Fruit fly (Drosophila melanogaster): Measurements from ENCODE around the gene Npc2f.

Npc2f gene

DNA sequence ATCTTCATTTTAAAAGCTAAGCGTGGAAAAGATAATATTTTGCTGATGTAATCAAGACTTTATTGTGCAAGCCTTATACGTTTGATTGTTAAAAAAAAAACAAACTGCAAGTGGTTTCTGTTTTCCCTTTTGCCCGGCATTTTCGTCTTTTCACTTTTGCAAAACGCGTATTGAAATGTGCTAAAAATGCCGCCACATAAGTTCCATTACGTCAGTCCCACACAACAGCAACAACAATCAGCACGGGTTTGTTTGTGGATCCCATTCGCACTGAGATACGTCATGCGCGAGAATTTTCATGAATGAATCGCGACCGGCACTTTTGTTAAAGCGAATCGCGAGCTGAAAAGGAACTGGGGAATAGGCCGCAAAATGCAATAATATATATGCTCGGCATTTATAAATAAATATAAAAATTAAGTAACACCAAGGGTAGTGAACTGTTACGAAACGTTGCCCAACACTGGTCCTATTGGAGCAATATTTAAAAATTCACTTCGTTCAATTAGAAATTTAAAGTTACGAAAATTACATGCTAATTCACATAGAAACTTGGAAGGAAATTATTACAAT, 31.6 kb upstream of the Npc2f start:
- TF ChIP-seq Rel (GFP tag; optimal IDR thresholded peaks at IDR 0.05) = no peak
- TF ChIP-seq Rel (tag; optimal IDR thresholded peaks at IDR 0.05) = peak; percentile 33
- TF ChIP-seq Abd-B (GFP tag; optimal IDR thresholded peaks at IDR 0.05) = no peak
- TF ChIP-seq Mio (GFP tag; optimal IDR thresholded peaks at IDR 0.05) = no peak
- no peak for TF ChIP-seq tai (GFP tag; optimal IDR thresholded peaks at IDR 0.05)
- TF ChIP-seq brk (GFP tag; optimal IDR thresholded peaks at IDR 0.05) = peak; percentile 86
- TF ChIP-seq Dfd (GFP tag; optimal IDR thresholded peaks at IDR 0.05) = no peak
- TF ChIP-seq GATAd (GFP tag; optimal IDR thresholded peaks at IDR 0.05) = no peak
- peak; percentile 72 for TF ChIP-seq Hnf4 (GFP tag; optimal IDR thresholded peaks at IDR 0.05)
- peak; percentile 47 for TF ChIP-seq woc (GFP tag; optimal IDR thresholded peaks at IDR 0.05)
- no peak for TF ChIP-seq pan (optimal IDR thresholded peaks at IDR 0.05)
- no peak for TF ChIP-seq Hr78 (GFP tag; optimal IDR thresholded peaks at IDR 0.05)
- no peak for TF ChIP-seq dmrt93B (GFP tag; optimal IDR thresholded peaks at IDR 0.05)
- peak; percentile 74 for TF ChIP-seq Jra (GFP tag; optimal IDR thresholded peaks at IDR 0.05)
- peak; percentile 84 for TF ChIP-seq h (GFP tag; optimal IDR thresholded peaks at IDR 0.05)
- peak; percentile 75 for TF ChIP-seq rgr (GFP tag; optimal IDR thresholded peaks at IDR 0.05)
- TF ChIP-seq Myc (optimal IDR thresholded peaks at IDR 0.05) = no peak
- TF ChIP-seq fru (GFP tag; optimal IDR thresholded peaks at IDR 0.05) = peak; percentile 73
- TF ChIP-seq br (GFP tag; optimal IDR thresholded peaks at IDR 0.05) = peak; percentile 78
- TF ChIP-seq Hr83 (GFP tag; optimal IDR thresholded peaks at IDR 0.05; ENCODE audit: poor library complexity, severe bottlenecking) = peak; percentile 39
- peak; percentile 9 for TF ChIP-seq dsf (GFP tag; optimal IDR thresholded peaks at IDR 0.05; ENCODE audit: borderline replicate concordance)
- TF ChIP-seq jim (GFP tag; optimal IDR thresholded peaks at IDR 0.05) = no peak
- TF ChIP-seq usp (GFP tag; optimal IDR thresholded peaks at IDR 0.05) = no peak
- TF ChIP-seq CrebA (GFP tag; optimal IDR thresholded peaks at IDR 0.05; ENCODE audit: borderline replicate concordance) = no peak
- no peak for TF ChIP-seq N (GFP tag; optimal IDR thresholded peaks at IDR 0.05)
- TF ChIP-seq sv (GFP tag; optimal IDR thresholded peaks at IDR 0.05) = peak; percentile 43
- peak; percentile 44 for TF ChIP-seq HLH106 (tag; optimal IDR thresholded peaks at IDR 0.05)
- peak; percentile 24 for TF ChIP-seq CG32264 (GFP tag; optimal IDR thresholded peaks at IDR 0.05)
- peak; percentile 7 to 77 for TF ChIP-seq foxo (GFP tag; optimal IDR thresholded peaks at IDR 0.05)
- no peak for TF ChIP-seq Vsx2 (GFP tag; optimal IDR thresholded peaks at IDR 0.05; ENCODE audit: partially characterized antibody)
- peak; percentile 71 for TF ChIP-seq OdsH (GFP tag; optimal IDR thresholded peaks at IDR 0.05)
- no peak for TF ChIP-seq psq (GFP tag; optimal IDR thresholded peaks at IDR 0.05)
- TF ChIP-seq ey (GFP tag; optimal IDR thresholded peaks at IDR 0.05) = peak; percentile 59
- peak; percentile 37 for TF ChIP-seq Sp1 (GFP tag; optimal IDR thresholded peaks at IDR 0.05)
- TF ChIP-seq sage (GFP tag; optimal IDR thresholded peaks at IDR 0.05) = peak; percentile 49

DNA sequence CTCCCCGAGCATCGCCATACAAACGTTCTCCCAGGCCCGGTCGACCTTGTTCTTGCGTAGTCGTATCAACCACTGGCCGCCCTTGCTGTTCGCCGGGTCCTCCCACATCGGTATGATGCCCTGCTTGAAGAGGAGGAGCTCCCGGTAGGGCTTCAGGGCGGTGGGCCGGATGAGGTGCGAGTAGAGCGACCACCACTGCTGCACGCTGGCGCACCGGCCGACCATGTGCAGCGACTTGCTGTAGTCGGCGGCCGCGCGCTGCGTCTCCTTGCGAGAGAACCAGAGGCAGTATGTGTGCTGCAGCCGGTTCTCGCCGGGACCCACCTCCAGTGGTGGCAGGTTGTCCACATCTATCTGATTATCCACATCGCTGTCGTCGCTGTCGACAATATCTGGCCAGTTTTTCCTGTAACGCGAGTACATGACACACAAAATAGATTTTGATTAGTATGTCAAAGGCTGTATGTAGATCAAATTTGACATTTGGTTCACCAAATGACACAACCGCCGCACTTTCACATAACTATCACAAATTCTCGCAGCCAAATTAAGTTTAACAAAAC, 30.7 kb upstream of the Npc2f start, which contains the start of gene CG10694:
CG10694 (plus strand) TSS at position 513 of the 563 bp plus-strand sequence.
- TF ChIP-seq ey (GFP tag; optimal IDR thresholded peaks at IDR 0.05) = no peak
- no peak for TF ChIP-seq jim (GFP tag; optimal IDR thresholded peaks at IDR 0.05)
- no peak for TF ChIP-seq Dif (GFP tag; optimal IDR thresholded peaks at IDR 0.05; ENCODE audit: partially characterized antibody)
- no peak for TF ChIP-seq GATAd (GFP tag; optimal IDR thresholded peaks at IDR 0.05)
- TF ChIP-seq Hnf4 (GFP tag; optimal IDR thresholded peaks at IDR 0.05) = no peak
- no peak for TF ChIP-seq Vsx2 (GFP tag; optimal IDR thresholded peaks at IDR 0.05; ENCODE audit: partially characterized antibody)
- TF ChIP-seq CrebA (GFP tag; optimal IDR thresholded peaks at IDR 0.05; ENCODE audit: borderline replicate concordance) = no peak
- TF ChIP-seq dl (GFP tag; optimal IDR thresholded peaks at IDR 0.05; ENCODE audit: insufficient read depth in 1 of 2, partially characterized antibody in 2 of 2) = no peak
- TF ChIP-seq sage (GFP tag; optimal IDR thresholded peaks at IDR 0.05) = no peak
- no peak for TF ChIP-seq usp (GFP tag; optimal IDR thresholded peaks at IDR 0.05)
- no peak for TF ChIP-seq woc (GFP tag; optimal IDR thresholded peaks at IDR 0.05)
- no peak for TF ChIP-seq Mio (GFP tag; optimal IDR thresholded peaks at IDR 0.05)
- TF ChIP-seq HLH106 (tag; optimal IDR thresholded peaks at IDR 0.05) = no peak
- TF ChIP-seq br (GFP tag; optimal IDR thresholded peaks at IDR 0.05) = no peak
- no peak for TF ChIP-seq Hr78 (GFP tag; optimal IDR thresholded peaks at IDR 0.05)
